Worm (Caenorhabditis elegans): ENCODE results near the gene D1086.6.

D1086.6 gene

DNA sequence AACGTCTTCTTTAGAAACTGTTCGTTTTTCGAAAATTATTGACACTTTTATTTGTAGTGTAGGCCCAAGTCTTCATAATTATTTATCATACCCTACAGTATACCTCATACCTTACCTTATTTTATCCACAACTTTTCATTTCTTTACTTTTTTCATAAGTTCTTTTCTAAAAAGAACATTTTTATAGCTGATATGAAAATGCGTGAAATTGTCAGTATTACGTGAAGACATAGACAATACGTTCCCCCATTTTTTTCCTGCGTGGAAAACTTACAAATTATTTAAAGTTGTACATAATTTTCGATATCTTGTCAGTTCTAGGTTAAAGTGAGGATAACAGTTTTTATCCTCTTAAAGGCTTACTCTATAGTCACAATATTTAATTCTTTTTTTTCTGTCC, 9.7 kb upstream of the D1086.6 start:
- TF ChIP-seq nhr-237 (tag; optimal IDR thresholded peaks at IDR 0.05) (no peak), ama-1 (optimal IDR thresholded peaks at IDR 0.05) (no peak), peb-1 (tag; optimal IDR thresholded peaks at IDR 0.05) (no peak), ztf-11 (tag; optimal IDR thresholded peaks at IDR 0.05) (no peak), mdl-1 (tag; optimal IDR thresholded peaks at IDR 0.05) (no peak), sma-3 (GFP tag; optimal IDR thresholded peaks at IDR 0.05) (no peak), unc-62 (GFP tag; optimal IDR thresholded peaks at IDR 0.05) (no peak), lin-39 (tag; optimal IDR thresholded peaks at IDR 0.05) (no peak), ceh-82 (tag; optimal IDR thresholded peaks at IDR 0.05) (no peak), lin-13 (GFP tag; optimal IDR thresholded peaks at IDR 0.05) (no peak), C34F6.9 (tag; optimal IDR thresholded peaks at IDR 0.05) (no peak), nhr-77 (tag; optimal IDR thresholded peaks at IDR 0.05) (no peak), fos-1 (tag; optimal IDR thresholded peaks at IDR 0.05) (no peak), dmd-4 (tag; optimal IDR thresholded peaks at IDR 0.05) (no peak)

DNA sequence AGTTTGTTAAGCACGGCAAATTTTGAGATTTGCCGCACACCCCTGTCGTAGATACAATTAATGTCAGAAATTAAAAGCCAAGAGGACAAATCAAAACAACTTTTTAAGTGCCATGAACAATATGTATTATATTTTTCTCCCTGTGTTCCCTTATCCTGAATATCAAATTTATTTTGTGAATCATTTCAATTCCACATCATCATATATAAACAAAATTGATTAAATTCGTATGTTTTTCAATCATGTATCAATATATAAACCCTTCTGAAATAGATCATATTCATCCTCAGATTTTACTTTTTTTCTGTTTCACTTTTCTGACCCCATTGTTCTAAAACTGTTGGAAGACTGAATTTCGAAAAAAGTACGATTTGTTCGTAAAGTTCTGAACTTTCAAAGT, 5.4 kb upstream of the D1086.6 start, which contains the start of gene D1086.11:
Gene D1086.11, plus strand, starts transcription at position 301 of the 400 bp plus-strand sequence.
- TF ChIP-seq Y55F3AM.14 (GFP tag; optimal IDR thresholded peaks at IDR 0.05): no peak
- no peak for TF ChIP-seq nhr-21 (tag; optimal IDR thresholded peaks at IDR 0.05)
- TF ChIP-seq unc-62 (GFP tag; optimal IDR thresholded peaks at IDR 0.05): no peak
- TF ChIP-seq sem-4 (tag; optimal IDR thresholded peaks at IDR 0.05): no peak
- TF ChIP-seq gmeb-1 (tag; optimal IDR thresholded peaks at IDR 0.05): no peak
- no peak for TF ChIP-seq snpc-4 (tag; optimal IDR thresholded peaks at IDR 0.05)
- no peak for TF ChIP-seq ztf-1 (GFP tag; conservative IDR thresholded peaks at IDR 0.05)
- no peak for TF ChIP-seq C34F6.9 (tag; optimal IDR thresholded peaks at IDR 0.05)
- no peak for TF ChIP-seq lsy-2 (tag; optimal IDR thresholded peaks at IDR 0.05)
- no peak for TF ChIP-seq aly-2 (tag; optimal IDR thresholded peaks at IDR 0.05)
- TF ChIP-seq F13H6.1 (tag; optimal IDR thresholded peaks at IDR 0.05): no peak
- TF ChIP-seq nhr-12 (tag; optimal IDR thresholded peaks at IDR 0.05): no peak
- TF ChIP-seq nhr-10 (tag; optimal IDR thresholded peaks at IDR 0.05): no peak

DNA sequence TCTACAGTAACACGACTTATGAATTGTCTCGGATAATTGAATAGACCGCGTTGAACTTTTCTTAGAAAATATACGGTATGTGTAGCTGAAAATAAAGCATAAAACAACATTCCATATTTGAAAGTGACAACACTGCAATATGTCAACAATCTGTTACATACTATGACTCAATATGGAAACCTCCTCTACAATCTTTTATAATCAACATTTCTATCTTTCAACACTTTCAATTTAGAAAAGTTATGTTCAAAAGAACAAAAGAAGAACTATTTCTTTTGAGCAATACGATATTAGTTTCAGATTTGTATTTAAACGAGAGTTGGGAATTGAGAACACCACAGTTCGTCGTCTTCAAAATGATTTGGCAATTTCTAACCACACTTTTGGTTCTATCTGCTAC, 2.9 kb downstream of the D1086.6 start, which contains the start of gene D1086.10:
Gene D1086.10, plus strand, starts transcription at position 301 of the 400 bp plus-strand sequence.
- no peak for TF ChIP-seq nhr-25 (tag; optimal IDR thresholded peaks at IDR 0.05)

DNA sequence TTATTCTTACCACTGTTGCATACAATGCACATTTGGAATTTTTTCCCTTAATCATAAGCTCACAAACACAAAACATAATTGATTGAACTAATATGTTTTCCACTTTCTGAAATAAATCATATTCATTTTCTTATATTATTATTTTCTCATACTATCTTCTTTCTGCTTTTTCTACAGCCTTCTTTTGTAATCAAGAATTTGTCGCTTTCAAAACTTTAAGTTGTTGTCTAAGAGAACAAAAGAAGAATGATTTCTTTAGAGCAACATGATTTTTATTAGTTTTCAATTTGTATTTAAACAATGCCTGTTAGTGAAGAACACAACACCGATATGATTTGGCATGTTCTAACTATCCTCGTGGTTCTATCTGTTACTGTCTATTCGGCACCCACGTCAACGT, 4.4 kb downstream of the D1086.6 start, which contains the start of gene D1086.7:
Gene D1086.7, plus strand, starts transcription at position 301 of the 400 bp plus-strand sequence.
- TF ChIP-seq mab-5 (tag; optimal IDR thresholded peaks at IDR 0.05) (no peak), nhr-6 (tag; optimal IDR thresholded peaks at IDR 0.05) (no peak), ztf-11 (tag; optimal IDR thresholded peaks at IDR 0.05) (no peak)

DNA sequence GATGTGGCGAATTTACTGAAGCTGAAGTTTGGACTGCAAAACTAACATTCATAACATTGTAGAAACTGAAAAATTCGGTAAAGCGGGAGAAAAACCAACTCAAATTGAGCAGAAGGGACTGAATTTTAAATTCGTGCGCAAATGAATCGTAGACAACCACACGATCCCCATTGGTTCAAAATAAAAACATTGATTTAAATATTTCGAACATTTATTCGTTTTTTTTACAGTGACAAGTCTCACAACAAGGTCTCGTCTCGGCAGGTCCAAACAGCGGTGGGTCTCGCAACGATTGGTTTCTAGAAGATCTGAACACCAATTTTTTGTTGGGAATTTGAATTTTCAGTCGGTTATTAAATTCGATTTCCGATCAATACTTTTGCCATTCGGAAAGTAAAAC, 6.0 kb downstream of the D1086.6 start, which contains the start of gene D1086.18:
Gene D1086.18, plus strand, starts transcription at position 301 of the 400 bp plus-strand sequence.
- TF ChIP-seq nhr-12 (tag; optimal IDR thresholded peaks at IDR 0.05): no peak
- TF ChIP-seq lin-11 (tag; optimal IDR thresholded peaks at IDR 0.05): no peak
- TF ChIP-seq elt-1 (tag; optimal IDR thresholded peaks at IDR 0.05): no peak
- TF ChIP-seq elt-3 (tag; optimal IDR thresholded peaks at IDR 0.05): no peak
- no peak for TF ChIP-seq snpc-4 (tag; optimal IDR thresholded peaks at IDR 0.05)
- no peak for TF ChIP-seq crh-2 (tag; optimal IDR thresholded peaks at IDR 0.05)
- no peak for TF ChIP-seq nhr-77 (tag; optimal IDR thresholded peaks at IDR 0.05)
- no peak for TF ChIP-seq nhr-11 (tag; optimal IDR thresholded peaks at IDR 0.05)

DNA sequence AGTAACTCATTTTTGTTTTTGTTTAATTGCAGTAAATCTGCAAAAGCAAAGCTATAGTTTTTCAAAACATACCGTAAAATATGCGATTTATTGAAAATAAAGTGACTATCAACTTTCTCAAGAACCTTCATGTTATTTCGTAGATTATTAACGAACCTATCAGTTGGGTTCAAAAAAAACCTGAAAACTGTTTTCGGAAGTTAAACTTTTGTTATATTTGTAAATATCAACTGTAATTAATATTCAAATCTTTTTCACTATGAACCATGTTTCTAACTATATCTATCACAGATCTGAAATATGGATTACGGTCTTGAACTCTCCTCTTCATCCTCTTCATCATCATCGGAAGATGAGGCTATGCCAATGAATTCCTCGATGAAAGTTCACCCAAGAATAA, 8.4 kb downstream of the D1086.6 start, which contains the start of gene D1086.19:
Gene D1086.19, plus strand, starts transcription at position 301 of the 400 bp plus-strand sequence.
- no peak for TF ChIP-seq nhr-6 (tag; optimal IDR thresholded peaks at IDR 0.05)
- no peak for TF ChIP-seq elt-1 (tag; optimal IDR thresholded peaks at IDR 0.05)
- TF ChIP-seq ceh-16 (tag; optimal IDR thresholded peaks at IDR 0.05): no peak
- TF ChIP-seq lin-11 (tag; optimal IDR thresholded peaks at IDR 0.05): no peak
- no peak for TF ChIP-seq ceh-82 (tag; optimal IDR thresholded peaks at IDR 0.05)
- no peak for TF ChIP-seq nhr-25 (tag; optimal IDR thresholded peaks at IDR 0.05)
- no peak for TF ChIP-seq nhr-10 (tag; optimal IDR thresholded peaks at IDR 0.05)
- TF ChIP-seq ztf-4 (tag; optimal IDR thresholded peaks at IDR 0.05): no peak
- no peak for TF ChIP-seq F13H6.1 (tag; optimal IDR thresholded peaks at IDR 0.05)
- no peak for TF ChIP-seq sma-9 (GFP tag; optimal IDR thresholded peaks at IDR 0.05)
- no peak for TF ChIP-seq sma-9 (tag; optimal IDR thresholded peaks at IDR 0.05)
- no peak for TF ChIP-seq nhr-12 (tag; optimal IDR thresholded peaks at IDR 0.05)
- TF ChIP-seq nhr-129 (tag; optimal IDR thresholded peaks at IDR 0.05): no peak
- no peak for TF ChIP-seq nhr-11 (tag; optimal IDR thresholded peaks at IDR 0.05)
- no peak for TF ChIP-seq skn-1 (tag; optimal IDR thresholded peaks at IDR 0.05)
- TF ChIP-seq mab-5 (tag; optimal IDR thresholded peaks at IDR 0.05): no peak
- no peak for TF ChIP-seq alr-1 (tag; optimal IDR thresholded peaks at IDR 0.05)
- no peak for TF ChIP-seq fos-1 (tag; optimal IDR thresholded peaks at IDR 0.05)
- no peak for TF ChIP-seq ztf-11 (tag; optimal IDR thresholded peaks at IDR 0.05)
- no peak for TF ChIP-seq blmp-1 (tag; optimal IDR thresholded peaks at IDR 0.05; ENCODE audit: insufficient read depth)

Measured in whole organism, L2 larva.